Worm (Caenorhabditis elegans) whole organism, early embryonic: ENCODE data around the gene fbxa-27.

ENCODE experiments used
- B0310.2 ChIP-seq: sonication (generic microtip); optimal IDR thresholded peaks from 2 replicates; lab custom pipeline; 2016; ENCODE audit warnings: mild to moderate bottlenecking, missing genetic modification characterization, missing compliant biosample characterization
- F13C5.2 ChIP-seq: sonication (generic microtip); optimal IDR thresholded peaks from 2 replicates; lab custom pipeline; 2017; ENCODE audit warnings: mild to moderate bottlenecking, missing genetic modification characterization, inconsistent platforms, missing compliant biosample characterization
- aly-1 ChIP-seq: sonication (generic microtip); optimal IDR thresholded peaks from 2 replicates; lab custom pipeline; 2016; ENCODE audit warnings: missing genetic modification characterization, missing compliant biosample characterization
- ama-1 ChIP-seq: fragments of 150-350 bp; optimal IDR thresholded peaks from 2 replicates; lab custom pipeline; 2014
- ceh-13 ChIP-seq: fragments of 200-800 bp; sonication (Bioruptor generic); optimal IDR thresholded peaks from 2 replicates; lab custom pipeline; 2018; ENCODE audit warnings: mild to moderate bottlenecking, missing genetic modification characterization, missing compliant biosample characterization
- ceh-36 ChIP-seq: sonication (generic microtip); optimal IDR thresholded peaks from 2 replicates; lab custom pipeline; 2016; ENCODE audit warnings: missing genetic modification characterization, inconsistent platforms, missing compliant biosample characterization
- ets-7 ChIP-seq: sonication (generic microtip); optimal IDR thresholded peaks from 2 replicates; lab custom pipeline; 2016; ENCODE audit warnings: missing genotype, missing genetic modification characterization, missing compliant biosample characterization
- flt-1 ChIP-seq: fragments of 200-800 bp; sonication (Bioruptor generic); IDR thresholded peaks from 2 replicates; pipeline ENCODE4 v1.3.6; 2022; ENCODE audit warnings: missing genetic modification characterization, missing compliant biosample characterization
- hmbx-1 ChIP-seq: sonication (generic microtip); optimal IDR thresholded peaks from 2 replicates; lab custom pipeline; 2016; ENCODE audit warnings: mild to moderate bottlenecking, missing genetic modification characterization, missing compliant biosample characterization
- hmg-4 ChIP-seq: fragments of 200-800 bp; sonication (Bioruptor generic); optimal IDR thresholded peaks from 2 replicates; lab custom pipeline; 2018; ENCODE audit warnings: mild to moderate bottlenecking, missing genetic modification characterization, missing compliant biosample characterization
- hnd-1 ChIP-seq: sonication (generic microtip); optimal IDR thresholded peaks from 2 replicates; lab custom pipeline; 2016; ENCODE audit warnings: missing genetic modification characterization, missing compliant biosample characterization
- pes-1 ChIP-seq: fragments of 200-800 bp; sonication (Bioruptor generic); IDR thresholded peaks from 2 replicates; pipeline ENCODE4 v1.3.6; 2022; ENCODE audit warnings: missing genetic modification reagents, missing genetic modification characterization, missing compliant biosample characterization
- scrt-1 ChIP-seq: fragments of 200-800 bp; sonication (Bioruptor generic); IDR thresholded peaks from 2 replicates; pipeline ENCODE4 v1.3.6; 2022; ENCODE audit warnings: missing genetic modification characterization, missing compliant biosample characterization
- sea-1 ChIP-seq: fragments of 200-800 bp; sonication (Bioruptor generic); conservative IDR thresholded peaks from 2 replicates; pipeline ENCODE4 v1.3.6; 2022; ENCODE audit warnings: missing genetic modification characterization, missing compliant biosample characterization
- tbx-11 ChIP-seq: fragments of 200-800 bp; sonication (Bioruptor generic); IDR thresholded peaks from 2 replicates; pipeline ENCODE4 v1.3.6; 2022; ENCODE audit warnings: missing genetic modification characterization, missing compliant biosample characterization
- tbx-37 ChIP-seq: fragments of 200-800 bp; sonication (Bioruptor generic); conservative IDR thresholded peaks from 2 replicates; pipeline ENCODE4 v1.3.6; 2022; ENCODE audit warnings: missing genetic modification reagents, missing genetic modification characterization, missing compliant biosample characterization
- tra-4 ChIP-seq: sonication (generic microtip); optimal IDR thresholded peaks from 2 replicates; lab custom pipeline; 2017; ENCODE audit warnings: missing genetic modification characterization, missing compliant biosample characterization

Gene fbxa-27

DNA sequence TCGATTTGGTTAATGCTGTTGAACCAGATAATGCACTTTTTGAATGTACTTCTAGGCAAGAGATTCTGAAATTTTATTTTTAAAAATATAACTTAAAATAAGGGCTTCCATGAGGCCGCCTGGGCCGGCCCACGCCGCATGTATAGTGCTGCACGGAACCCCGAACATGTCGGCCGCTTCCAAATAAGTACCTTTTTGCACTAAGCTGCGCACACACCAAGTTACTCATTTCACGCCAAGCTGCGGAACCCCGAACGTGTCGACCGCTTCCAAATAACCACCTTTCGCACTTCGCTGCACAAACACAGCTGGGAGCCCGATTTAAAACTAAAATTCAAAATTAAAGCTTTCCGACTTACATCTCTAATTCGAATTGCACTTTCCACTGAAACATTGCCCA, 31.4 kb upstream of the fbxa-27 start:
- TF ChIP-seq ets-7 (tag; lab: Kevin White, UChicago) (no peak), hnd-1 (no peak), hmbx-1 (tag; lab: Kevin White, UChicago) (no peak), scrt-1 (GFP tag; lab: Robert Waterston, UW) (no peak), hmg-4 (GFP tag; lab: Kevin White, UChicago) (no peak), tra-4 (tag; lab: Kevin White, UChicago) (no peak), ama-1 (lab: Kevin White, UChicago) (no peak), tbx-37 (GFP tag; lab: Robert Waterston, UW) (no peak), flt-1 (no peak), tbx-11 (GFP tag; lab: Robert Waterston, UW) (no peak), ceh-13 (GFP tag; lab: Kevin White, UChicago) (no peak), ceh-36 (tag; lab: Kevin White, UChicago) (no peak), sea-1 (GFP tag; lab: Robert Waterston, UW) (no peak), F13C5.2 (no peak), B0310.2 (no peak), pes-1 (GFP tag; lab: Robert Waterston, UW) (no peak)

DNA sequence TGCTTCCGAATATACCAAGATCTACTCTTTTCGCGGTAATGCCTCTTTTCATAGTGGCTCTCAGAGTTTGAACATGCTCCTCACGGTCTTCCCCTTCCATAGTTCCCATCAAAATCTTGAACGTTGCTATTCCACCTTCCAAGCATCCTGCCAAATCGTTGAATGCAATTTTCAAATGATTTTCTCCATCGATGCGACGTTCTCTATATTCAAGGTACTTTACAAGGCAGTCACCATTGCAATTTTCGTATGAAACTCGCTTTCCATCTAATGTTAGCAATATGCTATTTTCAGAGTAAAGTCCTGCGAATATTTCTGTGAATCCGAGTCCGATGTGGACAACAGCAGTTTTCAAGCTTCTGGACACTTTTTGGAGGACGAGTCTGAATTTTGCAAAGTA, 28.5 kb upstream of the fbxa-27 start:
- TF ChIP-seq hmg-4 (GFP tag; lab: Kevin White, UChicago) (no peak), flt-1 (no peak), ceh-36 (tag; lab: Kevin White, UChicago) (no peak), scrt-1 (GFP tag; lab: Robert Waterston, UW) (no peak), F13C5.2 (no peak), pes-1 (GFP tag; lab: Robert Waterston, UW) (no peak), tra-4 (tag; lab: Kevin White, UChicago) (no peak), tbx-11 (GFP tag; lab: Robert Waterston, UW) (no peak), tbx-37 (GFP tag; lab: Robert Waterston, UW) (no peak), ceh-13 (GFP tag; lab: Kevin White, UChicago) (no peak), hnd-1 (no peak), sea-1 (GFP tag; lab: Robert Waterston, UW) (no peak), aly-1 (tag; lab: Kevin White, UChicago) (no peak), ets-7 (tag; lab: Kevin White, UChicago) (no peak)

DNA sequence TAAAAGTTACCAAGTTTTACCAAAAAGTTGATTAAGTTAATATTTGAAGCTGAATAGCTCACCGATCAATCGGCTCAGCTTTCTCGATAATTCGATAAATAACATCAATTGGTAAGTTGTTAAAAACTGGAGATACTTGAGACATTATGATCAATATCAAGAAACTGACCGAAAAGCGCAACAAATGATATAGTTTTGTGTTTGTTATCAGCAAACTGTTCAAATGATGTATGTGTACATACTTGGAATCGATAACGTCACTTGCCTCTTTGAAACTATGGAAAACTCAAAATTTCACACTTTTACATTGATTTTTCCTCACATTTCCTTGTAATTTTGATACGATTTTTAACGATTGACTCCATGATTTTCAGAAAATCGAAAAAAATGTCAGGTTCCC, 27.7 kb upstream of the fbxa-27 start, which contains the start of the genes fbxa-80 and fbxa-19:
Gene fbxa-80, minus strand, starts transcription at position 173 of the 400 bp plus-strand sequence.
Gene fbxa-19, plus strand, starts transcription at position 364 of the 400 bp plus-strand sequence.
- TF ChIP-seq tra-4 (tag; lab: Kevin White, UChicago) (no peak), hmg-4 (GFP tag; lab: Kevin White, UChicago) (no peak), hmbx-1 (tag; lab: Kevin White, UChicago) (no peak), tbx-37 (GFP tag; lab: Robert Waterston, UW) (no peak)

DNA sequence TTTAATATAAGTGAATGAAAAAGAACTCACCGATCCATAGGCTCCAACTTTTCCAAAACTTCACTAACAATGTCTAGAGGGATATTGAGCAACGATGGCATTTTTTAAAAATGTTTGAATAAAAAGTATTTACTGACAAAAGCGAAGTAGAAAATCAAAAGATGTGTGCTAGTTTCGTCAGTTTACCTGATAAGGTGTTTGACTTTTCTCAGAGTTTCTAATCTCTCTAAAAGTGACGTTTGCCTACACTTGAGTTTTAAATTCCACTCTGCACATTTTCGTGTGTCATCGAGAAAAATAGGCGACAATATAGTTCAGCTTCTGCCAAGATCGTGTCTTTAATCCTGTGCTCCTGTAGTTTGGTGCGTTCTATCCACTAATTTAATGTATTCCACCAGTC, 21.2 kb upstream of the fbxa-27 start, which contains the start of gene fbxa-15:
Gene fbxa-15, minus strand, starts transcription at position 101 of the 400 bp plus-strand sequence.
- no peak for TF ChIP-seq hmg-4 (GFP tag; lab: Kevin White, UChicago)
- no peak for TF ChIP-seq scrt-1 (GFP tag; lab: Robert Waterston, UW)
- no peak for TF ChIP-seq tbx-37 (GFP tag; lab: Robert Waterston, UW)
- TF ChIP-seq ets-7 (tag; lab: Kevin White, UChicago), result no peak
- no peak for TF ChIP-seq hmbx-1 (tag; lab: Kevin White, UChicago)
- TF ChIP-seq ceh-13 (GFP tag; lab: Kevin White, UChicago), result no peak

DNA sequence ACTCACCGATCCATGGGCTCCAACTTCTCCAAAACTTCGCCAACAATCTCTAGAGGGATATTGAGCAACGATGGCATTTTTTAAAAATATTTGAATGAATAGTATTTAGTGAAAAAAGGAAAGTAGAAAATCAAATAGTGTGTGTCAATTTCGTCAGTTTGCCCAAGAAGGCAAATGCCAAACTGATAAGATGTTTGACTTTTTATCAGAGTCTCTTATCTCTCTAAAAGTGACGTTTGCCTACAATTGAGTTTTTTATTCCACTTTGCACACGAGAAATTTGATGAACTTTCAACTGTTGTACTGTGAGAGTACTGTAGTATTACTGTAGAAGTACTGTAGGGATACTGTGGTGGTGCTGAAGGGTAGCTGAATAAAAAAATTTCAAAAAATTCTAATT, 19.2 kb upstream of the fbxa-27 start:
- no peak for TF ChIP-seq tra-4 (tag; lab: Kevin White, UChicago)
- no peak for TF ChIP-seq scrt-1 (GFP tag; lab: Robert Waterston, UW)
- no peak for TF ChIP-seq pes-1 (GFP tag; lab: Robert Waterston, UW)
- TF ChIP-seq ceh-13 (GFP tag; lab: Kevin White, UChicago), result no peak
- TF ChIP-seq F13C5.2, result no peak
- TF ChIP-seq flt-1, result no peak
- TF ChIP-seq B0310.2, result no peak
- TF ChIP-seq ets-7 (tag; lab: Kevin White, UChicago), result no peak
- TF ChIP-seq ceh-36 (tag; lab: Kevin White, UChicago), result no peak
- no peak for TF ChIP-seq hnd-1
- TF ChIP-seq hmbx-1 (tag; lab: Kevin White, UChicago), result no peak
- TF ChIP-seq ama-1 (lab: Kevin White, UChicago), result no peak
- no peak for TF ChIP-seq aly-1 (tag; lab: Kevin White, UChicago)
- no peak for TF ChIP-seq sea-1 (GFP tag; lab: Robert Waterston, UW)
- TF ChIP-seq hmg-4 (GFP tag; lab: Kevin White, UChicago), result no peak
- no peak for TF ChIP-seq tbx-11 (GFP tag; lab: Robert Waterston, UW)
- TF ChIP-seq tbx-37 (GFP tag; lab: Robert Waterston, UW), result no peak

DNA sequence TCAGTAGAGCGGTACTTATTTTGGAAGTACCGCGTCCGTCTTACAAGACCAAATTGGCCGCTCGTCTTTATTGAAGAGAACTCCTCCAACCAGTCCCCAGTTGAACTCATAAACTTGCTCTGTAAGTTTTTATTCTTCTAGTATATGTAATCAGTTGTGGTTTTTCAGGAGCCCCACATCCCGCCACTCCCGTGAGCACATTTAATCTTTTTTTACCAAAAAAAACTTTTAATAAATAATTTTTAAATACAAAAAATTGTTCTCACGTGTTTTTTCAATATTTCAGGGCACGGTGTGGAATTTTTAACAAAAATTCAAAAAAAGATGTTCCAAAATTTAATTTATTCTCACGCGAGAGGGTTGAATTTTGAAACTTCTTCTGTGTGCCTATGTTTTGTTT, 18.3 kb upstream of the fbxa-27 start, which contains the start of gene fbxa-14:
Gene fbxa-14, minus strand, starts transcription at position 101 of the 400 bp plus-strand sequence.
- TF ChIP-seq ama-1 (lab: Kevin White, UChicago) (no peak), aly-1 (tag; lab: Kevin White, UChicago) (no peak), hmbx-1 (tag; lab: Kevin White, UChicago) (no peak), F13C5.2 (no peak), flt-1 (no peak), ets-7 (tag; lab: Kevin White, UChicago) (no peak), hnd-1 (no peak), B0310.2 (no peak), tbx-37 (GFP tag; lab: Robert Waterston, UW) (no peak), sea-1 (GFP tag; lab: Robert Waterston, UW) (no peak), pes-1 (GFP tag; lab: Robert Waterston, UW) (no peak), hmg-4 (GFP tag; lab: Kevin White, UChicago) (no peak), tra-4 (tag; lab: Kevin White, UChicago) (no peak), ceh-36 (tag; lab: Kevin White, UChicago) (no peak), tbx-11 (GFP tag; lab: Robert Waterston, UW) (no peak)

DNA sequence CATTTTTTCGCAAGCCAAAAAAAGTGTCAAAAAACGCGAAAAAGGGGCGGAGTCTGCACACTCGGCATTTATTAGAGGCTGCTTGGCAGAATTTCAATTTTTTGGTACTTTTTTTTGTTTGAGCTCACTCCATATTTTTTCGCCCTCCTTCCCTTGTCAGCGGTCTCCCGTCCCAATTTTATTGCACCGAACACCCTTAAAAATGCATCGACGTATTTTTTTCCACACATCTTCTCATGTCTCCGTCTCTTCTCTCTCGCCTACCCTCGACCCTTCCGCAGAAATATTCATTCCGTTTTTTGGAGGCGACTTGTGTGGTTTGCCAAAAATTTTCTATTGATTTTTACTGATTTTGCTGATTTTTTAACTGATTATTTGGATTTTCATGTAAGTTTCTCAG, 16.3 kb upstream of the fbxa-27 start, which contains the start of gene Y82E9BL.18:
Gene Y82E9BL.18, plus strand, starts transcription at position 301 of the 400 bp plus-strand sequence.
- TF ChIP-seq aly-1 (tag; lab: Kevin White, UChicago) (no peak), F13C5.2 (no peak), pes-1 (GFP tag; lab: Robert Waterston, UW) (no peak), flt-1 (no peak), tbx-11 (GFP tag; lab: Robert Waterston, UW) (no peak), hmg-4 (GFP tag; lab: Kevin White, UChicago) (no peak), tbx-37 (GFP tag; lab: Robert Waterston, UW) (no peak), ceh-13 (GFP tag; lab: Kevin White, UChicago) (no peak), hmbx-1 (tag; lab: Kevin White, UChicago) (no peak), B0310.2 (no peak), sea-1 (GFP tag; lab: Robert Waterston, UW) (no peak), ceh-36 (tag; lab: Kevin White, UChicago) (no peak), scrt-1 (GFP tag; lab: Robert Waterston, UW) (no peak), ets-7 (tag; lab: Kevin White, UChicago) (no peak), ama-1 (lab: Kevin White, UChicago) (no peak), hnd-1 (no peak), tra-4 (tag; lab: Kevin White, UChicago) (no peak)
